Fruit fly (Drosophila melanogaster): ENCODE measurements around the gene CG4768.

Gene CG4768

DNA sequence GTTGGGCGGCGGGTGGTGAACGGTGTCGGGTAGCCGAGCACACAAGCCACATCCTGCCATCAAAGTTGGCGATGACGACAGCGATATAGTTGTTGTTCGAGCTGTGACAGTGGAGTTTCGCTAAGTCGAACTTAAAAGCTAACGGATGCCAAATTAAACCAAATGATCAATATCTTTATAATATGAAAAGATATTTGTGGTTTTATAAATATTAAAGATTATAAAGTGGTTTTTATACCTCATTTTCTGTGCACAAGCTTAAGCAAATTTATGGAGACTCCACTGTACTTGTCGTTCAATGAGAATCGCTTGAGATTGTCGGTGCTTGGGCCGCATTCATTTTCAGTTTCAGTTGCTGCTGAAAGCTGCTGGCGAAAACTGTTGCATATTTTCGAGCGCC, 30.2 kb downstream of the CG4768 start (continued):
- TF ChIP-seq so (GFP tag; IDR thresholded peaks at IDR 0.05): 0 out of 3 replicates have a peak, but pooled peaks have one; percentile 28
- peak; percentile 19 for TF ChIP-seq ind (GFP tag; optimal IDR thresholded peaks at IDR 0.05)
- peak; percentile 78 for TF ChIP-seq Sox102F (GFP tag; optimal IDR thresholded peaks at IDR 0.05)
- peak; percentile 50 for TF ChIP-seq CG17385 (GFP tag; optimal IDR thresholded peaks at IDR 0.05)
- TF ChIP-seq CG4730 (GFP tag; IDR thresholded peaks at IDR 0.05): peak; percentile 39; the same call in 1 of the 2 replicates
- TF ChIP-seq trem (tag; optimal IDR thresholded peaks at IDR 0.05): peak; percentile 4
- peak; percentile 70 for TF ChIP-seq lab (GFP tag; optimal IDR thresholded peaks at IDR 0.05)
- TF ChIP-seq unpg (GFP tag; optimal IDR thresholded peaks at IDR 0.05): peak; percentile 74
- TF ChIP-seq zfh1 (GFP tag; IDR thresholded peaks at IDR 0.05): peak; percentile 45; the same call in 1 of the 3 replicates
- peak; percentile 42; the same call in 1 of the 2 replicates for TF ChIP-seq Nf-YA (GFP tag; IDR thresholded peaks at IDR 0.05)
- no peak for TF ChIP-seq CG16779 (GFP tag; IDR thresholded peaks at IDR 0.05)
- peak; percentile 25; the same call in 1 of the 3 replicates for TF ChIP-seq CG11093 (GFP tag; IDR thresholded peaks at IDR 0.05)
- TF ChIP-seq onecut (GFP tag; IDR thresholded peaks at IDR 0.05): peak; percentile 41
- TF ChIP-seq HHEX (GFP tag; optimal IDR thresholded peaks at IDR 0.05): peak; percentile 29
- peak; percentile 56 for TF ChIP-seq CG31441 (GFP tag; IDR thresholded peaks at IDR 0.05)
- TF ChIP-seq fd96Cb (tag; optimal IDR thresholded peaks at IDR 0.05): peak; percentile 53
- TF ChIP-seq CG14014 (GFP tag; IDR thresholded peaks at IDR 0.05): peak; percentile 48; the same call in 1 of the 2 replicates
- no peak for TF ChIP-seq hkb (optimal IDR thresholded peaks at IDR 0.05)
- peak; percentile 78 for TF ChIP-seq hkb (GFP tag; IDR thresholded peaks at IDR 0.05)
- peak; percentile 60 for TF ChIP-seq CG13424 (tag; optimal IDR thresholded peaks at IDR 0.05)
- TF ChIP-seq CG12104 (GFP tag; optimal IDR thresholded peaks at IDR 0.05): no peak
- peak; percentile 30 for TF ChIP-seq lilli (GFP tag; optimal IDR thresholded peaks at IDR 0.05)
- no peak for TF ChIP-seq CG10959 (GFP tag; IDR thresholded peaks at IDR 0.05)
- TF ChIP-seq NfI (GFP tag; optimal IDR thresholded peaks at IDR 0.05): peak; percentile 31
- 0 out of 3 replicates have a peak, but pooled peaks have one; percentile 41 for TF ChIP-seq otp (GFP tag; IDR thresholded peaks at IDR 0.05)
- no peak for TF ChIP-seq CG8478 (optimal IDR thresholded peaks at IDR 0.05)
- peak; percentile 37; the same call in 1 of the 2 replicates for TF ChIP-seq CG14667 (GFP tag; IDR thresholded peaks at IDR 0.05)
- TF ChIP-seq slou (GFP tag; optimal IDR thresholded peaks at IDR 0.05): peak; percentile 9
- peak; percentile 3 for TF ChIP-seq CG13775 (GFP tag; optimal IDR thresholded peaks at IDR 0.05)
- peak; percentile 61; the same call in 2 of the 3 replicates for TF ChIP-seq ase (GFP tag; IDR thresholded peaks at IDR 0.05)
- peak; percentile 52 for TF ChIP-seq Meics (GFP tag; optimal IDR thresholded peaks at IDR 0.05)
- peak; percentile 70 for TF ChIP-seq dysf (GFP tag; IDR thresholded peaks at IDR 0.05)
- TF ChIP-seq CG10366 (GFP tag; IDR thresholded peaks at IDR 0.05): peak; percentile 50
- TF ChIP-seq CG2678 (tag; optimal IDR thresholded peaks at IDR 0.05): peak; percentile 70
- TF ChIP-seq H15 (GFP tag; IDR thresholded peaks at IDR 0.05): peak; percentile 46; the same call in 1 of the 3 replicates
- no peak for TF ChIP-seq Elba2 (GFP tag; optimal IDR thresholded peaks at IDR 0.05)
- TF ChIP-seq CG4820 (GFP tag; optimal IDR thresholded peaks at IDR 0.05): peak; percentile 13
- TF ChIP-seq gem (tag; optimal IDR thresholded peaks at IDR 0.05): peak; percentile 74
- TF ChIP-seq CG14441 (GFP tag; IDR thresholded peaks at IDR 0.05): peak; percentile 76
- no peak for TF ChIP-seq CG9876 (GFP tag; optimal IDR thresholded peaks at IDR 0.05)
- no peak for TF ChIP-seq CG6765 (GFP tag; optimal IDR thresholded peaks at IDR 0.05)
- TF ChIP-seq CG8924 (tag; optimal IDR thresholded peaks at IDR 0.05): peak; percentile 37
- no peak for TF ChIP-seq CG6683 (GFP tag; optimal IDR thresholded peaks at IDR 0.05)
- peak; percentile 47; the same call in 1 of the 2 replicates for TF ChIP-seq Atf6 (GFP tag; IDR thresholded peaks at IDR 0.05)
- TF ChIP-seq MBD-R2 (GFP tag; IDR thresholded peaks at IDR 0.05): no peak
- TF ChIP-seq CG2202 (tag; optimal IDR thresholded peaks at IDR 0.05): no peak
- peak; percentile 22 for TF ChIP-seq Hr3 (GFP tag; optimal IDR thresholded peaks at IDR 0.05)
- peak; percentile 15 for TF ChIP-seq Hsf (GFP tag; optimal IDR thresholded peaks at IDR 0.05)
- peak in 1 of 2 experiments; percentile 43 for TF ChIP-seq eve (GFP tag; optimal IDR thresholded peaks at IDR 0.05)
- TF ChIP-seq nerfin-1 (tag; optimal IDR thresholded peaks at IDR 0.05): peak; percentile 1
- TF ChIP-seq CG2712 (tag; optimal IDR thresholded peaks at IDR 0.05): peak; percentile 61
- peak; percentile 21 for TF ChIP-seq cwo (GFP tag; optimal IDR thresholded peaks at IDR 0.05)

Data from whole organism, embryonic.